Worm (Caenorhabditis elegans) whole organism, L1 larva: Measurements from ENCODE around the gene mrps-16.

Source experiments
- C16A3.4 ChIP-seq: fragments of 150-350 bp; optimal IDR thresholded peaks from 2 replicates; lab custom pipeline; 2014; ENCODE audit warnings: missing biosample characterization, missing genetic modification characterization
- C34B4.2 ChIP-seq: sonication (generic microtip); optimal IDR thresholded peaks from 2 replicates; lab custom pipeline; 2017; ENCODE audit warnings: mild to moderate bottlenecking, missing genetic modification characterization, missing compliant biosample characterization
- F16B12.6 ChIP-seq: fragments of 150-350 bp; optimal IDR thresholded peaks from 2 replicates; lab custom pipeline; 2014; ENCODE audit warnings: missing biosample characterization, missing genetic modification characterization
- Y116A8C.19 ChIP-seq: sonication (generic microtip); optimal IDR thresholded peaks from 2 replicates; lab custom pipeline; 2016; ENCODE audit warnings: missing compliant biosample characterization, missing genetic modification characterization, borderline replicate concordance
- alr-1 ChIP-seq: fragments of 200-800 bp; sonication (Bioruptor generic); optimal IDR thresholded peaks from 2 replicates; lab custom pipeline; 2018; ENCODE audit warnings: borderline replicate concordance, mild to moderate bottlenecking, missing genetic modification characterization, missing compliant biosample characterization
- aly-2 ChIP-seq: fragments of 150-350 bp; optimal IDR thresholded peaks from 2 replicates; lab custom pipeline; 2014; ENCODE audit warnings: missing biosample characterization, missing genetic modification characterization
- blmp-1 ChIP-seq: fragments of 150-350 bp; optimal IDR thresholded peaks from 2 replicates; lab custom pipeline; 2014; ENCODE audit warnings: missing biosample characterization, missing genetic modification characterization
- ceh-88 ChIP-seq: fragments of 200-800 bp; sonication (Bioruptor generic); IDR thresholded peaks from 2 replicates; pipeline ENCODE4 v1.3.6; 2022; ENCODE audit warnings: missing genetic modification characterization, missing compliant biosample characterization
- ces-1 ChIP-seq: fragments of 150-350 bp; optimal IDR thresholded peaks from 2 replicates; lab custom pipeline; 2014; ENCODE audit warnings: missing biosample characterization, missing genetic modification reagents, missing genetic modification characterization
- dsc-1 ChIP-seq: sonication (generic microtip); optimal IDR thresholded peaks from 2 replicates; lab custom pipeline; 2016; ENCODE audit warnings: mild to moderate bottlenecking, missing genetic modification characterization, missing compliant biosample characterization
- efl-3 ChIP-seq: fragments of 200-800 bp; sonication (Bioruptor generic); optimal IDR thresholded peaks from 2 replicates; lab custom pipeline; 2018; ENCODE audit warnings: mild to moderate bottlenecking, missing genetic modification characterization, missing compliant biosample characterization
- elt-2 ChIP-seq: sonication (generic microtip); optimal IDR thresholded peaks from 2 replicates; lab custom pipeline; 2016; ENCODE audit warnings: missing genetic modification characterization, mild to moderate bottlenecking, inconsistent platforms, missing compliant biosample characterization, missing genetic modification reagents
- elt-3 ChIP-seq, 6 experiments: fragments of 150-350 bp in 1 of 6; sonication (generic microtip); optimal IDR thresholded peaks; 2 replicates each; lab custom pipeline; 2017 to 2018; ENCODE audit warnings: missing biosample characterization in 6 of 6, missing genetic modification characterization in 6 of 6, inconsistent platforms in 1 of 6
- ets-5 ChIP-seq: fragments of 200-800 bp; sonication (Bioruptor generic); IDR thresholded peaks from 2 replicates; pipeline ENCODE4 v1.3.6; 2022; ENCODE audit warnings: missing genetic modification characterization, missing compliant biosample characterization
- fkh-10 ChIP-seq: sonication (generic microtip); optimal IDR thresholded peaks from 2 replicates; lab custom pipeline; 2017; ENCODE audit warnings: missing biosample characterization, missing genetic modification reagents, missing genetic modification characterization
- fkh-8 ChIP-seq: sonication (generic microtip); optimal IDR thresholded peaks from 2 replicates; lab custom pipeline; 2016; ENCODE audit warnings: mild to moderate bottlenecking, missing genetic modification characterization, missing compliant biosample characterization
- fos-1 ChIP-seq: fragments of 150-350 bp; optimal IDR thresholded peaks from 2 replicates; lab custom pipeline; 2014; ENCODE audit warnings: missing biosample characterization, missing genetic modification characterization
- hlh-17 ChIP-seq: fragments of 200-800 bp; sonication (Bioruptor generic); optimal IDR thresholded peaks from 2 replicates; lab custom pipeline; 2018; ENCODE audit warnings: missing genetic modification characterization, mild to moderate bottlenecking, missing compliant biosample characterization, moderate library complexity, borderline replicate concordance
- hpl-2 ChIP-seq: fragments of 150-350 bp; optimal IDR thresholded peaks from 2 replicates; lab custom pipeline; 2014; ENCODE audit warnings: missing biosample characterization, missing genetic modification reagents, missing genetic modification characterization
- irx-1 ChIP-seq: sonication (generic microtip); optimal IDR thresholded peaks from 2 replicates; lab custom pipeline; 2016; ENCODE audit warnings: missing genetic modification characterization, missing compliant biosample characterization
- isw-1 ChIP-seq: fragments of 200-800 bp; sonication (Bioruptor generic); IDR thresholded peaks from 2 replicates; pipeline ENCODE4 v1.3.6; 2022; ENCODE audit warnings: missing genetic modification characterization, missing compliant biosample characterization
- lin-14 ChIP-seq: fragments of 200-800 bp; sonication (Bioruptor generic); optimal IDR thresholded peaks from 2 replicates; lab custom pipeline; 2018; ENCODE audit warnings: mild to moderate bottlenecking, missing genetic modification characterization, moderate library complexity, missing compliant biosample characterization
- lin-15B ChIP-seq: fragments of 150-350 bp; sonication (generic microtip); optimal IDR thresholded peaks from 3 replicates; lab custom pipeline; 2014; ENCODE audit warnings: missing biosample characterization, missing genetic modification characterization
- mab-9 ChIP-seq: fragments of 200-800 bp; sonication (Bioruptor generic); IDR thresholded peaks from 2 replicates; pipeline ENCODE4 v1.3.6; 2022; ENCODE audit warnings: missing genetic modification reagents, missing genetic modification characterization, missing compliant biosample characterization
- mdl-1 ChIP-seq, 2 experiments: fragments of 150-350 bp; optimal IDR thresholded peaks; 2 replicates each; lab custom pipeline; 2014 to 2017; ENCODE audit warnings: missing biosample characterization in 2 of 2, missing genetic modification characterization in 2 of 2, inconsistent platforms in 1 of 2
- mef-2 ChIP-seq: fragments of 150-350 bp; optimal IDR thresholded peaks from 2 replicates; lab custom pipeline; 2014; ENCODE audit warnings: missing biosample characterization, missing genetic modification characterization
- mep-1 ChIP-seq: fragments of 150-350 bp; optimal IDR thresholded peaks from 2 replicates; lab custom pipeline; 2014; ENCODE audit warnings: missing biosample characterization, missing genetic modification characterization
- nhr-12 ChIP-seq: sonication (generic microtip); optimal IDR thresholded peaks from 2 replicates; lab custom pipeline; 2017; ENCODE audit warnings: missing biosample characterization, missing genetic modification characterization
- nhr-20 ChIP-seq: sonication (generic microtip); optimal IDR thresholded peaks from 2 replicates; lab custom pipeline; 2016; ENCODE audit warnings: mild to moderate bottlenecking, missing genetic modification characterization, missing compliant biosample characterization
- nhr-28 ChIP-seq: fragments of 150-350 bp; optimal IDR thresholded peaks from 2 replicates; lab custom pipeline; 2014; ENCODE audit warnings: missing biosample characterization, missing genetic modification characterization
- nhr-71 ChIP-seq: sonication (generic microtip); optimal IDR thresholded peaks from 2 replicates; lab custom pipeline; 2016; ENCODE audit warnings: mild to moderate bottlenecking, missing genetic modification characterization, moderate library complexity, missing compliant biosample characterization
- nhr-84 ChIP-seq: sonication (generic microtip); optimal IDR thresholded peaks from 2 replicates; lab custom pipeline; 2017; ENCODE audit warnings: missing biosample characterization, missing genetic modification characterization
- nhr-85 ChIP-seq: sonication (generic microtip); peaks from one replicate; lab custom pipeline; 2016; ENCODE audit warnings: missing genetic modification characterization, inconsistent platforms, missing compliant biosample characterization
- pag-3 ChIP-seq: sonication (generic microtip); optimal IDR thresholded peaks from 2 replicates; lab custom pipeline; 2017; ENCODE audit warnings: missing genetic modification characterization, mild to moderate bottlenecking, missing compliant biosample characterization, antibody characterized with exemption, borderline replicate concordance; ENCODE audit not compliant: insufficient read depth
- snu-23 ChIP-seq: sonication (generic microtip); optimal IDR thresholded peaks from 2 replicates; lab custom pipeline; 2016; ENCODE audit warnings: missing genetic modification characterization, missing compliant biosample characterization
- tbx-2 ChIP-seq: sonication (generic microtip); optimal IDR thresholded peaks from 2 replicates; lab custom pipeline; 2016; ENCODE audit warnings: missing genetic modification characterization, missing compliant biosample characterization
- tlp-1 ChIP-seq: fragments of 150-350 bp; optimal IDR thresholded peaks from 2 replicates; lab custom pipeline; 2014; ENCODE audit warnings: missing biosample characterization, missing genetic modification characterization
- unc-130 ChIP-seq: fragments of 150-350 bp; optimal IDR thresholded peaks from 2 replicates; lab custom pipeline; 2017; ENCODE audit warnings: missing biosample characterization, missing genetic modification characterization, inconsistent platforms

mrps-16 gene

DNA sequence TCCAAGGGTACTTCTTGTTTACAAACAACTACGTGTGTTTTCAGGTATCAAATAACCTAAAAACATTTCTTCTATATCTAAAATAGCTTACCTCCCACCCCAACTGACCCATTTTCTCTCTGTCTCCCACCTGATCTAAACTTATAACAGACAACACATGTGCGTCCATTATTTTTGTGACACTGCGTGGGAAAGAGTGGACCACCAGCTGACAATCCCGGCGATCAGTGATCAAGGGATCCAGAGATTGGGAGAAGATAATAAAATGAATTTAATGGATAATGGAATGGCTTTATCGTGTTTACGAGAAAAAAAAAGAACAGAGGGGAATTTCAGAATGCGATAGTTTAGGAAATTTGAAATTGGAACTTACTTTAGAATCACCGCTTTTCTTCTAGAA lies 25.0 kb upstream of the mrps-16 start (continued):
- no peak for TF ChIP-seq ets-5 (GFP tag; lab: Robert Waterston, UW)
- TF ChIP-seq hlh-17 (GFP tag; lab: Kevin White, UChicago): no peak
- TF ChIP-seq unc-130: no peak

DNA sequence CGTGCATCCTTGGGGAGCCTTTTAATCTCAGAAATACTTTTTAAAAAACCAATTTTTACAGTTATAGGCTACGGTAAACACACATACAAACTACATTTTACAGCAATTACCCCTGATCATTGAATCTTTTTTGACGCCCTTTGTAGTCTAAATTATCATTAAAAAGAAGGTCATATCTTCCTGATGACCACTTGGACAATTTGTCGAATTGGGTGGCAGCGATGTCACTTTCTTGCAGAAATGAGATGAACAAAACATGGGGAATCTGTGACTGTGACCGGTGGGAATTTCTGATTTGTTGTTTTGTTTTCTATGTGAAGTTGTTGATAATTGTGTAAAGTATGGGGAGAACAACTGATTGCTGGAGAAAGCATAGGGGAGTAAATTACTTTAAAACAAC lies 24.6 kb upstream of the mrps-16 start:
- TF ChIP-seq blmp-1 (tag; lab: Kevin White, UChicago) (peak; percentile 74), nhr-85 (peak; percentile 67), elt-3 (tag; optimal IDR thresholded peaks at IDR 0.05; lab: Kevin White, UChicago) (peak in 1 of 6 experiments; percentile 12), pag-3 (tag; lab: Kevin White, UChicago) (no peak), nhr-20 (tag; lab: Kevin White, UChicago) (peak; percentile 0), C34B4.2 (tag; lab: Kevin White, UChicago) (no peak), efl-3 (GFP tag; lab: Kevin White, UChicago) (no peak), nhr-28 (no peak)
- TF ChIP-seq, all 84 proteins: peak for 4

DNA sequence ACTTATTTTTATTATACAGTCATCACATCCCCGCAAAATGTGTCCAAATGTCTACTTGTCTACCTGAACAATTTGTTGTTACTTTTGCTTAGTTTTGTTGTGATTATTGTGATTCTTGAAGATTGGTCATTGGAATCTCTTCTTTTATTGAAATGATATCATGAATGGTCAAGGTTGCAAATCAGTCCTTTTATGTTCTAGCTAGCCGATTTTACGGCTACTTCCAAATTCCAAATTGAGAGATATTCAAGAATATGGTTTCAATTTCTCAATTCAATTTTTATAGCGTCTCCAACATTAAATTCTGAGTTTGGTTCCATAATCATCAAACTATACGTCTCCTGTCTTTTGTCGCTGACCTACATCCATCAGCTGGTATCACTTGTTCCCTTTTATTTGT lies 22.9 kb upstream of the mrps-16 start:
- TF ChIP-seq nhr-85: peak; percentile 66
- TF ChIP-seq tbx-2: no peak

DNA sequence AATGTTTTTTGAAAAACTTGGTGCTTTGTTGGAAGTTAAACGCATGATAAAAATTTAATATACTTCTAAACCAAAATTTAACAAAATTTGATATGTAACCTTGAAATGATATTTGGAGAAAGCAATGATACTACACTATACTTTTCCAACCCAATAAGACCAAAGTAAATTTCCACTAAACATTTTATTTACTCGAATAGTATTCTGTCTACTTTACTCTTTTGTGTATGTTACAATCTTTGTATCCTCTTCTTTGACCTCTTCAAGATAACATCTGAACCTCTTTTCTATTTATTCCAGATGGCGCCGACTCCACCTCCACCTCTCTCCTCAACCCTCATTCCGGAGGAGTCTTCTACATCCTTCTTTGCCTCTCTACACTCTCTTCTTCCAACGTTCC lies 20.6 kb upstream of the mrps-16 start, which contains the start of gene dhs-5:
TSS of gene dhs-5 (plus strand) at position 301 of the 400 bp plus-strand sequence.
- TF ChIP-seq dsc-1 (peak; percentile 56), C16A3.4 (tag; lab: Kevin White, UChicago) (no peak), aly-2 (tag; lab: Kevin White, UChicago) (no peak)

DNA sequence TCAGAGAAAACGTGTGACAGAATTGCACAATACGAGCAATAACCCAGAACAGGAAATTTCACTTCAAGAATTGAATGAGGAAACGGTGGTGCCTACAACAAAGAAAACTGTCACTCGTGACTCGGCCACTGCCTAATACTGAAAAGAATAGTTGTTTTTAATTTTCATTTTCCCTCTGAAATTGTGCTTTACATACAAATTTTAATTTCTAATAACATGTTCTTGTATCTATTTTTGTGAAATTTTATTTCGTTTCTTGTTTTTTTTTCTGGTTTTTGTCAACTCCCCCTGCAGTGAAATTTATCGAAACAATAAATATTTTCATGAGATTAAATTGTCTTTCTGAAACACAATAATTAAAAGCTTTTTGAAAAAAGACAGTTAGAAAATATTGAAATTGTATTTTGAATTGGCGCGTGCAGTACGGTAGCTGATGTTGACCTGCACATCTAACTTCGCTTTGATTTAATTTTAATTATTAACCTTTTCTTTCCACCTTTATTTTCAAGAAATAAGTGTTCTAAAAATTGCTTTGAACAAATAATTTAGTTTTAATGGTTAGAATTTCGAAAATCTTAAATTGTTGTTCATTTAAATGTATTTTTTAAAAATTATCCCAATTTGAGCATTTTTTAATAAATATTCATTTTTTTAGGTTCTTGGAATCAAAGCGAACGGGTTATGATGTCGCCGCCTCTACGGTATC lies 18.4 kb upstream of the mrps-16 start, which contains the start of gene daz-1:
TSS of gene daz-1 (plus strand) at position 656 of the 706 bp plus-strand sequence.
- no peak for TF ChIP-seq pag-3 (tag; lab: Kevin White, UChicago)
- no peak for TF ChIP-seq Y116A8C.19 (tag; lab: Kevin White, UChicago)
- no peak for TF ChIP-seq C34B4.2 (tag; lab: Kevin White, UChicago)
- TF ChIP-seq mdl-1 (tag; optimal IDR thresholded peaks at IDR 0.05; lab: Kevin White, UChicago): no peak
- no peak for TF ChIP-seq nhr-12 (tag; lab: Kevin White, UChicago)
- TF ChIP-seq hpl-2 (GFP tag; lab: Kevin White, UChicago): no peak
- no peak for TF ChIP-seq irx-1 (tag; lab: Kevin White, UChicago)
- TF ChIP-seq nhr-28: no peak
- no peak for TF ChIP-seq tbx-2

DNA sequence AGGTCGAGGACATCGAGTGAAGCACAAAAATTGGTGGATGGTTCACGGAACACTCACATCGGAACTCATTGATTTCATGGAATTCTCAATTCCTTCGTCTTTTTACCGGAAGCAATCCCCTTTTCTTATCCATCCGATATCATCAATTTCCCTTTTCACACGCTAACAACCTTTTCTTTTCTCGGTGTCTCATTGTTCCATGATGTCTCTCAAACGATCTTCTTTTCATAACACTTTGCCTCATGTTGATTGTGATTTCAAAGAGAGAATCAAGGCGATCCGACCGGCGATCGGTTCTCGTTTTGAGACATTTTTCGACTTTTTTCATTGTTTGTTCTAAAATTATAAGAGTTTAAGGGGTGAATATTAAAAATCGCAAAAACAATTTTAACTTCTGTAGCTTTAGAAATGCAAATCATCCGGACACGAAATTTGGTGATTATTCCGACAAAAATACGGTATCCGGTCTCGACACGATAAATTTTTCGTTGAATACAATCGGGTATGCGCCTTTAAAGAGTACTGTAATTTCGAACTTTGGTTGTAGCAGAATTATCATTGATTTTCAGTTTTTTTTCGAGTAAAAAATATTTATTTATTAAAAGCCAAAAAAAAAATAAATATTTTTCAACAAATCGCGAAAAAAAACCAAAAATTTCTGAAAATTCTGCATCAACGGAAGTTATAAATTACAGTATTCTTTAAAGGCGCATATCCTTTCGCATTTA lies 15.3 kb upstream of the mrps-16 start:
- no peak for TF ChIP-seq ets-5 (GFP tag; lab: Robert Waterston, UW)
- TF ChIP-seq nhr-84 (tag; lab: Kevin White, UChicago): no peak
- TF ChIP-seq fos-1 (tag; lab: Kevin White, UChicago): no peak
- no peak for TF ChIP-seq nhr-20 (tag; lab: Kevin White, UChicago)
- TF ChIP-seq lin-14 (GFP tag; lab: Kevin White, UChicago): peak; percentile 71
- no peak for TF ChIP-seq ces-1 (GFP tag; lab: Kevin White, UChicago)
- no peak for TF ChIP-seq elt-2 (tag; lab: Kevin White, UChicago)
- TF ChIP-seq blmp-1 (tag; lab: Kevin White, UChicago): peak; percentile 99
- TF ChIP-seq ceh-88 (GFP tag; lab: Robert Waterston, UW): no peak
- TF ChIP-seq snu-23 (GFP tag; lab: Kevin White, UChicago): peak; percentile 11
- no peak for TF ChIP-seq alr-1
- TF ChIP-seq isw-1: no peak
- no peak for TF ChIP-seq mab-9 (GFP tag; lab: Robert Waterston, UW)
- no peak for TF ChIP-seq aly-2 (tag; lab: Kevin White, UChicago)
- TF ChIP-seq mef-2 (tag; lab: Kevin White, UChicago): no peak
- peak; percentile 5 for TF ChIP-seq mep-1 (tag; lab: Kevin White, UChicago)
- TF ChIP-seq fkh-8 (tag; lab: Kevin White, UChicago): no peak
- peak; percentile 4 for TF ChIP-seq unc-130
- no peak for TF ChIP-seq hpl-2 (GFP tag; lab: Kevin White, UChicago)
- no peak for TF ChIP-seq F16B12.6
- peak in 4 of 6 experiments; percentile 11 to 73 (median 32) for TF ChIP-seq elt-3 (tag; optimal IDR thresholded peaks at IDR 0.05; lab: Kevin White, UChicago)
- TF ChIP-seq pag-3 (tag; lab: Kevin White, UChicago): no peak
- TF ChIP-seq nhr-71 (tag; lab: Kevin White, UChicago): peak; percentile 2
- no peak for TF ChIP-seq lin-15B (tag; lab: Kevin White, UChicago)
- TF ChIP-seq tlp-1 (tag; lab: Kevin White, UChicago): no peak
- TF ChIP-seq dsc-1: no peak
- TF ChIP-seq fkh-10 (GFP tag; lab: Kevin White, UChicago): no peak
